Fruit fly (Drosophila melanogaster) S2 (cell line): ENCODE data around the gene UQCR-C1.

Experiments used
- CG8478 ChIP-seq: fragments of >200 bp; optimal IDR thresholded peaks from 2 replicates; lab custom pipeline; 2018
- CTCF ChIP-seq, 2 experiments: fragments of >200 bp; optimal IDR thresholded peaks; 2 replicates each; lab custom pipeline; 2018

- TF ChIP-seq CG8478 (lab: Kevin White, UChicago) (no peak), CTCF (optimal IDR thresholded peaks at IDR 0.05; lab: Kevin White, UChicago) (no peak)
Observed at dm6 chr3R:14912449-14912987, 22.5 kb downstream of the UQCR-C1 start.
